Worm (Caenorhabditis elegans) whole organism, L2 larva: ENCODE data around the gene faah-2.

Experiments used
- F13H6.1 ChIP-seq: sonication (generic microtip); optimal IDR thresholded peaks from 2 replicates; lab custom pipeline; 2016; ENCODE audit warnings: missing genetic modification characterization, missing compliant biosample characterization
- ama-1 ChIP-seq: fragments of 150-350 bp; optimal IDR thresholded peaks from 2 replicates; lab custom pipeline; 2018; ENCODE audit warnings: inconsistent platforms
- fos-1 ChIP-seq: fragments of 150-350 bp; optimal IDR thresholded peaks from 2 replicates; lab custom pipeline; 2014; ENCODE audit warnings: missing biosample characterization, missing genetic modification characterization
- lin-13 ChIP-seq: fragments of 150-350 bp; optimal IDR thresholded peaks from 2 replicates; lab custom pipeline; 2014; ENCODE audit warnings: missing biosample characterization, missing genetic modification reagents, missing genetic modification characterization
- lin-39 ChIP-seq: fragments of 150-350 bp; optimal IDR thresholded peaks from 2 replicates; lab custom pipeline; 2014; ENCODE audit warnings: missing biosample characterization, missing genetic modification reagents, missing genetic modification characterization
- lsy-2 ChIP-seq, 2 experiments: fragments of 150-350 bp in 1 of 2; sonication (generic microtip) in 1 of 2; optimal IDR thresholded peaks; 2 replicates each; lab custom pipeline; 2014 to 2017; ENCODE audit warnings: missing biosample characterization in 2 of 2, missing genetic modification characterization in 2 of 2
- mbf-1 ChIP-seq: sonication (generic microtip); optimal IDR thresholded peaks from 2 replicates; lab custom pipeline; 2017; ENCODE audit warnings: missing biosample characterization, missing genetic modification characterization
- nhr-21 ChIP-seq: fragments of 150-350 bp; optimal IDR thresholded peaks from 2 replicates; lab custom pipeline; 2014; ENCODE audit warnings: missing biosample characterization, missing genetic modification characterization
- nhr-6 ChIP-seq: fragments of 150-350 bp; optimal IDR thresholded peaks from 2 replicates; lab custom pipeline; 2014; ENCODE audit warnings: missing biosample characterization, missing genetic modification characterization
- nhr-77 ChIP-seq: fragments of 150-350 bp; optimal IDR thresholded peaks from 2 replicates; lab custom pipeline; 2014; ENCODE audit warnings: missing biosample characterization, missing genetic modification characterization
- unc-55 ChIP-seq: fragments of 150-350 bp; sonication (generic microtip); optimal IDR thresholded peaks from 3 replicates; lab custom pipeline; 2014; ENCODE audit warnings: missing biosample characterization, missing genetic modification reagents, missing genetic modification characterization
- zag-1 ChIP-seq: fragments of 150-350 bp; optimal IDR thresholded peaks from 2 replicates; lab custom pipeline; 2014; ENCODE audit warnings: missing biosample characterization, missing genetic modification characterization
- ztf-11 ChIP-seq: sonication (generic microtip); optimal IDR thresholded peaks from 2 replicates; lab custom pipeline; 2017; ENCODE audit warnings: missing biosample characterization, missing genetic modification characterization

- TF ChIP-seq fos-1 (tag; lab: Kevin White, UChicago) (peak; percentile 54), lin-13 (GFP tag; lab: Kevin White, UChicago) (peak; percentile 24), nhr-77 (no peak), lin-39 (tag; lab: Kevin White, UChicago) (no peak), F13H6.1 (no peak), mbf-1 (no peak), lsy-2 (tag; optimal IDR thresholded peaks at IDR 0.05; lab: Kevin White, UChicago) (peak in 1 of 2 experiments; percentile 54), nhr-6 (tag; lab: Kevin White, UChicago) (no peak), ama-1 (lab: Kevin White, UChicago) (no peak), nhr-21 (tag; lab: Kevin White, UChicago) (no peak), zag-1 (tag; lab: Kevin White, UChicago) (no peak), unc-55 (peak; percentile 46), ztf-11 (tag; lab: Kevin White, UChicago) (no peak)
Observed at ce11 chrIV:8142735-8143550, 9.3 kb upstream of the faah-2 start, which contains the start of gene pmk-2.
